Worm (Caenorhabditis elegans) whole organism, late embryonic: ENCODE data around the gene grl-14.

Source experiments
- T23F11.4 ChIP-seq: fragments of 200-800 bp; sonication (Bioruptor generic); optimal IDR thresholded peaks from 2 replicates; lab custom pipeline; 2018; ENCODE audit warnings: mild to moderate bottlenecking, missing genetic modification characterization, missing compliant biosample characterization
- ceh-22 ChIP-seq: sonication (generic microtip); optimal IDR thresholded peaks from 2 replicates; lab custom pipeline; 2017; ENCODE audit warnings: missing biosample characterization, missing genetic modification characterization
- ceh-24 ChIP-seq: sonication (generic microtip); optimal IDR thresholded peaks from 2 replicates; lab custom pipeline; 2016; ENCODE audit warnings: mild to moderate bottlenecking, missing genetic modification characterization, missing compliant biosample characterization
- ceh-6 ChIP-seq: fragments of 200-800 bp; sonication (Bioruptor generic); optimal IDR thresholded peaks from 2 replicates; lab custom pipeline; 2018; ENCODE audit warnings: mild to moderate bottlenecking, missing genetic modification characterization, missing compliant biosample characterization
- dmd-4 ChIP-seq: sonication (generic microtip); optimal IDR thresholded peaks from 2 replicates; lab custom pipeline; 2016; ENCODE audit warnings: borderline replicate concordance, missing genetic modification characterization, missing compliant biosample characterization
- elt-2 ChIP-seq: sonication (generic microtip); optimal IDR thresholded peaks from 2 replicates; lab custom pipeline; 2016; ENCODE audit warnings: missing genetic modification reagents, missing genetic modification characterization, missing compliant biosample characterization
- lin-11 ChIP-seq: fragments of 200-800 bp; sonication (Bioruptor generic); optimal IDR thresholded peaks from 2 replicates; lab custom pipeline; 2018; ENCODE audit warnings: mild to moderate bottlenecking, missing genetic modification characterization, missing compliant biosample characterization
- npax-4 ChIP-seq: sonication (generic microtip); optimal IDR thresholded peaks from 2 replicates; lab custom pipeline; 2016; ENCODE audit warnings: missing genetic modification characterization, missing compliant biosample characterization
- sdc-2 ChIP-seq: sonication (generic microtip); optimal IDR thresholded peaks from 2 replicates; lab custom pipeline; 2016; ENCODE audit warnings: missing genotype, missing genetic modification characterization, missing compliant biosample characterization

- TF ChIP-seq ceh-24 (no peak), dmd-4 (tag; lab: Kevin White, UChicago) (no peak), npax-4 (tag; lab: Kevin White, UChicago) (no peak), ceh-22 (tag; lab: Kevin White, UChicago) (no peak), lin-11 (tag; lab: Kevin White, UChicago) (no peak), ceh-6 (GFP tag; lab: Kevin White, UChicago) (no peak), elt-2 (tag; lab: Kevin White, UChicago) (no peak), T23F11.4 (GFP tag; lab: Kevin White, UChicago) (no peak), sdc-2 (tag; lab: Kevin White, UChicago) (no peak)
Measured at ce11 chrV:20868329-20868728, 43.0 kb downstream of the grl-14 start, which contains the start of gene F31D4.8.
